Worm (Caenorhabditis elegans): ENCODE measurements around the gene C14B1.8.

- TF ChIP-seq mdl-1 (tag; optimal IDR thresholded peaks at IDR 0.05) (no peak), lsy-12 (tag; optimal IDR thresholded peaks at IDR 0.05) (no peak)
Observed at ce11 chrIII:3704967-3705366, 14.5 kb downstream of the C14B1.8 start, which contains the start of gene wdr-5.1.

Measured in whole organism, L3 larva.